Fruit fly (Drosophila melanogaster) whole organism, wandering third instar larva: Measurements from ENCODE around the gene CG34273.

ENCODE experiments used
- Abd-B ChIP-seq: fragments of >200 bp; optimal IDR thresholded peaks from 2 replicates; lab custom pipeline; 2017; ENCODE audit warnings: missing biosample characterization, missing genetic modification characterization
- CG32264 ChIP-seq: fragments of 200-800 bp; sonication (Bioruptor generic); optimal IDR thresholded peaks from 2 replicates; lab custom pipeline; 2016; ENCODE audit warnings: missing biosample characterization, missing genetic modification characterization
- CG9705 ChIP-seq: fragments of 200-800 bp; sonication (Bioruptor generic); optimal IDR thresholded peaks from 2 replicates; lab custom pipeline; 2018; ENCODE audit warnings: missing biosample characterization, mild to moderate bottlenecking, missing genetic modification characterization
- CrebA ChIP-seq: fragments of 200-800 bp; sonication (Bioruptor generic); optimal IDR thresholded peaks from 2 replicates; lab custom pipeline; 2016; ENCODE audit warnings: missing biosample characterization, mild to moderate bottlenecking, missing genetic modification characterization, borderline replicate concordance
- Dfd ChIP-seq: fragments of >200 bp; optimal IDR thresholded peaks from 2 replicates; lab custom pipeline; 2017; ENCODE audit warnings: missing biosample characterization, missing genetic modification characterization
- Dif ChIP-seq: fragments of 200-275, 200-300 bp; sonication (Bioruptor generic); optimal IDR thresholded peaks from 2 replicates; lab custom pipeline; 2018; ENCODE audit warnings: missing biosample characterization, missing genetic modification characterization; ENCODE audit not compliant: partially characterized antibody
- GATAd ChIP-seq: sonication (Bioruptor generic); optimal IDR thresholded peaks from 2 replicates; lab custom pipeline; 2016; ENCODE audit warnings: missing biosample characterization, missing genetic modification characterization
- HLH106 ChIP-seq: fragments of 200-800 bp; optimal IDR thresholded peaks from 3 replicates; lab custom pipeline; 2019; ENCODE audit warnings: missing biosample characterization, mild to moderate bottlenecking, missing genetic modification characterization, moderate library complexity
- Hnf4 ChIP-seq: fragments of 200-800 bp; sonication (Bioruptor generic); optimal IDR thresholded peaks from 2 replicates; lab custom pipeline; 2016; ENCODE audit warnings: missing biosample characterization, mild to moderate bottlenecking, missing genetic modification characterization
- Hr78 ChIP-seq: fragments of >200 bp; optimal IDR thresholded peaks from 2 replicates; lab custom pipeline; 2017; ENCODE audit warnings: missing biosample characterization, missing genetic modification characterization
- Hr83 ChIP-seq: fragments of 200-300 bp; sonication (Bioruptor generic); optimal IDR thresholded peaks from 2 replicates; lab custom pipeline; 2016; ENCODE audit warnings: missing biosample characterization, mild to moderate bottlenecking, missing genetic modification characterization, moderate library complexity; ENCODE audit not compliant: poor library complexity, severe bottlenecking
- Jra ChIP-seq: sonication (Bioruptor generic); optimal IDR thresholded peaks from 2 replicates; lab custom pipeline; 2016; ENCODE audit warnings: missing biosample characterization, missing genetic modification characterization
- Mio ChIP-seq: sonication (Bioruptor generic); optimal IDR thresholded peaks from 2 replicates; lab custom pipeline; 2016; ENCODE audit warnings: missing biosample characterization, missing genetic modification characterization
- Myc ChIP-seq: fragments of >200 bp; optimal IDR thresholded peaks from 2 replicates; lab custom pipeline; 2017
- N ChIP-seq: fragments of >200 bp; optimal IDR thresholded peaks from 2 replicates; lab custom pipeline; 2018; ENCODE audit warnings: missing biosample characterization, missing external identifiers, missing genetic modification characterization
- OdsH ChIP-seq: fragments of 200-800 bp; sonication (Bioruptor generic); optimal IDR thresholded peaks from 2 replicates; lab custom pipeline; 2016; ENCODE audit warnings: missing biosample characterization, mild to moderate bottlenecking, missing genetic modification characterization
- Rel ChIP-seq, 2 experiments: fragments of 200-800 bp; sonication (Bioruptor generic) in 1 of 2; optimal IDR thresholded peaks; 2 replicates in 1 of 2; 3 replicates in 1 of 2; lab custom pipeline; 2016 to 2019; ENCODE audit warnings: mild to moderate bottlenecking in 2 of 2, missing biosample characterization in 2 of 2, missing genetic modification characterization in 2 of 2, moderate library complexity in 1 of 2
- Sp1 ChIP-seq: fragments of 200-800 bp; sonication (Bioruptor generic); optimal IDR thresholded peaks from 3 replicates; lab custom pipeline; 2019; ENCODE audit warnings: missing biosample characterization, mild to moderate bottlenecking, missing genetic modification characterization, moderate library complexity
- Vsx2 ChIP-seq: fragments of 200-300, 225-300 bp; sonication (Bioruptor generic); optimal IDR thresholded peaks from 2 replicates; lab custom pipeline; 2018; ENCODE audit warnings: missing biosample characterization, missing genetic modification characterization; ENCODE audit not compliant: partially characterized antibody
- br ChIP-seq: fragments of 200-800 bp; sonication (Bioruptor generic); optimal IDR thresholded peaks from 2 replicates; lab custom pipeline; 2016; ENCODE audit warnings: missing biosample characterization, missing genetic modification characterization
- brk ChIP-seq: fragments of 200-800 bp; sonication (Bioruptor generic); optimal IDR thresholded peaks from 2 replicates; lab custom pipeline; 2016; ENCODE audit warnings: missing biosample characterization, mild to moderate bottlenecking, missing genetic modification characterization
- dl ChIP-seq, 2 experiments: fragments of 175-275, 200-275 bp in 1 of 2; fragments of 200-275 bp in 1 of 2; sonication (Bioruptor generic); optimal IDR thresholded peaks; lab custom pipeline; 2018; ENCODE audit warnings: mild to moderate bottlenecking in 2 of 2, missing biosample characterization in 2 of 2, missing genetic modification characterization in 2 of 2, moderate library complexity in 2 of 2; ENCODE audit not compliant: partially characterized antibody in 2 of 2, insufficient read depth in 1 of 2
- dmrt93B ChIP-seq: fragments of 200-800 bp; sonication (Bioruptor generic); optimal IDR thresholded peaks from 2 replicates; lab custom pipeline; 2018; ENCODE audit warnings: missing biosample characterization, mild to moderate bottlenecking, missing genetic modification characterization
- dsf ChIP-seq: sonication (Bioruptor generic); optimal IDR thresholded peaks from 2 replicates; lab custom pipeline; 2016; ENCODE audit warnings: missing biosample characterization, missing genetic modification characterization, borderline replicate concordance
- ey ChIP-seq: fragments of 200-800 bp; sonication (Bioruptor generic); optimal IDR thresholded peaks from 2 replicates; lab custom pipeline; 2016; ENCODE audit warnings: missing biosample characterization, missing genetic modification characterization
- foxo ChIP-seq, 2 experiments: fragments of 200-800 bp; sonication (Bioruptor generic); optimal IDR thresholded peaks; 2 replicates in 1 of 2; 3 replicates in 1 of 2; lab custom pipeline; 2016 to 2017; ENCODE audit warnings: missing biosample characterization in 2 of 2, missing genetic modification characterization in 2 of 2
- fru ChIP-seq: fragments of 200-800 bp; sonication (Bioruptor generic); optimal IDR thresholded peaks from 3 replicates; lab custom pipeline; 2016; ENCODE audit warnings: missing biosample characterization, mild to moderate bottlenecking, missing genetic modification characterization
- h ChIP-seq: fragments of 200-800 bp; sonication (Bioruptor generic); optimal IDR thresholded peaks from 3 replicates; lab custom pipeline; 2016; ENCODE audit warnings: missing biosample characterization, mild to moderate bottlenecking, missing genetic modification characterization
- jim ChIP-seq: fragments of 175-275, 200-325 bp; sonication (Bioruptor generic); optimal IDR thresholded peaks from 2 replicates; lab custom pipeline; 2016; ENCODE audit warnings: missing biosample characterization, mild to moderate bottlenecking, missing genetic modification characterization
- lola ChIP-seq: fragments of >200 bp; optimal IDR thresholded peaks from 2 replicates; lab custom pipeline; 2017; ENCODE audit warnings: missing biosample characterization, missing genetic modification characterization
- pan ChIP-seq: fragments of >200 bp; optimal IDR thresholded peaks from 2 replicates; lab custom pipeline; 2017
- psq ChIP-seq: fragments of 200-800 bp; sonication (Bioruptor generic); optimal IDR thresholded peaks from 3 replicates; lab custom pipeline; 2017; ENCODE audit warnings: missing biosample characterization, mild to moderate bottlenecking, missing genetic modification characterization, moderate library complexity
- rgr ChIP-seq: fragments of 200-800 bp; sonication (Bioruptor generic); optimal IDR thresholded peaks from 3 replicates; lab custom pipeline; 2016; ENCODE audit warnings: missing biosample characterization, mild to moderate bottlenecking, missing genetic modification characterization
- sage ChIP-seq: fragments of 200-800 bp; sonication (Bioruptor generic); optimal IDR thresholded peaks from 2 replicates; lab custom pipeline; 2016; ENCODE audit warnings: missing biosample characterization, mild to moderate bottlenecking, missing genetic modification characterization
- sv ChIP-seq: fragments of 200-800 bp; sonication (Bioruptor generic); optimal IDR thresholded peaks from 3 replicates; lab custom pipeline; 2016; ENCODE audit warnings: missing biosample characterization, missing genetic modification characterization
- usp ChIP-seq: fragments of >200 bp; optimal IDR thresholded peaks from 2 replicates; lab custom pipeline; 2017; ENCODE audit warnings: missing biosample characterization, missing genetic modification characterization
- woc ChIP-seq: sonication (Bioruptor generic); optimal IDR thresholded peaks from 2 replicates; lab custom pipeline; 2016; ENCODE audit warnings: missing biosample characterization, mild to moderate bottlenecking, missing genetic modification characterization

CG34273 gene

DNA sequence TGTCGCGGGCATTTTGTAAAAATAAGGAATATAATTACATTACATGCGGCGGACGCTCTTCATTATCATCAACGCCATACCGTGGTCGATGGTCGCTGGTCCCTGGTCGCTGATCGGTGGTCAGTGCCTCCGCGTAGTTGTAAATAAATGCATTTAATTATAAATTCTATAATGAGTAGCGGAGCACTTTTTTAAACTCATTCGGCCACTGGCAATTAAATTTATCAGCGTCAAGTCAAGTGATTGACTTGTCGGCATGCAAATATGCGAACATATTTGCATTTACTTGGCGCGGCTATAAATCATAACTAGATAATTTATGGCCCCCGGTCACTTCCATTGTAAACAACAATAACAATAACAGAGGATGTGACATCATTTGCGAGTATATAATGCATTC lies 45.4 kb upstream of the CG34273 start:
- TF ChIP-seq Dif (GFP tag; lab: Kevin White, UChicago) = no peak
- TF ChIP-seq CG9705 (GFP tag; lab: Kevin White, UChicago) = no peak

DNA sequence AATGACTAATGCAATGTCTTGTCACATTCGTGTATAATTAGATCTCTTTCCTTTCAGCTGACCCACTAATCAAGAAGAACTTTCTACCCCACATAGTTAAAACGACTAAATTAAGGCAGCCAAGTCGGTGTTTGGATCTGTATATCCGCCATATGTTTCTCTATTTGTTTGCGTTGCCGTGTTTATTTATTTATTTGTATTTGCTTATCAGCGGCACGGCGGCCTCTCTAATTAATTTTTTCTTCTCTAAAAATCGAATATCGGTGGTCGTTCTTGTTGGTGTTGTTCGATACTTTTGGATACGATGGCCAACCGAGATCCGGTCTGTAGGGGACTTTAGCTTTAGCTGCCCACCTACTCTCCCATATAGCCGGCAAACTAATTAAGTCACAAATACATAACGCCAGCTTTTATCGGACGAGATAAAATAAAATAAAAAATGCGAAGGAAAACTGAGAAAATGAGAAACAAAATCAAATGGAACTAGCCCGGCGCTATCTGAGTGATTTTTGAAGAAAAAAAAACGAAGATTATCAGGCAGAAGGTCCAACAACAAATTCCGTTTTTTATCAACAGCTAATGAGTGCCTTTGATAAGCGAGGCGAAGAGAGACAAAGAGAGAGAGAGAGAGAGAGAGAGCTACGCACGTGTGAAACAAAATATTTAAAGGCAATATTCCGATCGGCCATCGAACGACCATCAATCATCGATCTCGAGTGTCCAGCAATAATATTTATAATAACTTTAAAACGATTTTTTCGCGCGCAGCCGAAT lies 44.1 kb upstream of the CG34273 start:
- peak; percentile 29 for TF ChIP-seq Dif (GFP tag; lab: Kevin White, UChicago)
- no peak for TF ChIP-seq rgr

DNA sequence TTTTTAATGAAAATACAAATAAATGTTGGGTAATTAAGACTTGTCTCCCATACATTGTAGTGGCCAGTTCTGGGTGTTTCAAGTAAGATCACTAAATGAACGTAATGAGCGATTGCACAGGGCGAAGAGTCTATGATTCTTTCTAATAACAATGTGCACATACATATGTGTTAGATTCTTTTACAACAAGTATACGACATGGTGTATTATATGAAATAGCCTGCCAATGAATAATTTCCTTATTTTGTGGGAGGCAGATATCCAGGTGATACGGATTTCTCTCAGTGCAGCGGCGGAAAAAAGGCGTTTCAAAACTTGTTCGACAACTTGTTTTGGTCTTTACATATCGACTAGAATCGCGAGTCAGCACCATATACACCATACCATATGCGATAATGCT lies 43.3 kb upstream of the CG34273 start:
- TF ChIP-seq Jra (GFP tag; lab: Kevin White, UChicago) (no peak), dmrt93B (GFP tag; lab: Kevin White, UChicago) (no peak), CG9705 (GFP tag; lab: Kevin White, UChicago) (no peak), rgr (peak; percentile 50), lola (GFP tag; lab: Kevin White, UChicago) (no peak), GATAd (GFP tag; lab: Kevin White, UChicago) (no peak), HLH106 (tag; lab: Kevin White, UChicago) (peak; percentile 30), CG32264 (no peak), Myc (lab: Kevin White, UChicago) (no peak), CrebA (GFP tag; lab: Kevin White, UChicago) (no peak), sv (peak; percentile 29), N (no peak), fru (peak; percentile 41), br (GFP tag; lab: Kevin White, UChicago) (peak; percentile 7), dsf (GFP tag; lab: Kevin White, UChicago) (no peak), usp (GFP tag; lab: Kevin White, UChicago) (no peak), foxo (GFP tag; optimal IDR thresholded peaks at IDR 0.05; lab: Kevin White, UChicago) (peak in 1 of 2 experiments; percentile 63), woc (GFP tag; lab: Kevin White, UChicago) (no peak), Abd-B (no peak), Hnf4 (no peak), Vsx2 (GFP tag; lab: Kevin White, UChicago) (no peak), jim (no peak), ey (GFP tag; lab: Kevin White, UChicago) (peak; percentile 59), h (GFP tag; lab: Kevin White, UChicago) (peak; percentile 32), Dfd (GFP tag; lab: Kevin White, UChicago) (no peak), OdsH (GFP tag; lab: Kevin White, UChicago) (peak; percentile 36), Hr83 (GFP tag; lab: Kevin White, UChicago) (no peak), Dif (GFP tag; lab: Kevin White, UChicago) (no peak), psq (GFP tag; lab: Kevin White, UChicago) (peak; percentile 2), sage (GFP tag; lab: Kevin White, UChicago) (no peak), Sp1 (GFP tag; lab: Kevin White, UChicago) (no peak)

DNA sequence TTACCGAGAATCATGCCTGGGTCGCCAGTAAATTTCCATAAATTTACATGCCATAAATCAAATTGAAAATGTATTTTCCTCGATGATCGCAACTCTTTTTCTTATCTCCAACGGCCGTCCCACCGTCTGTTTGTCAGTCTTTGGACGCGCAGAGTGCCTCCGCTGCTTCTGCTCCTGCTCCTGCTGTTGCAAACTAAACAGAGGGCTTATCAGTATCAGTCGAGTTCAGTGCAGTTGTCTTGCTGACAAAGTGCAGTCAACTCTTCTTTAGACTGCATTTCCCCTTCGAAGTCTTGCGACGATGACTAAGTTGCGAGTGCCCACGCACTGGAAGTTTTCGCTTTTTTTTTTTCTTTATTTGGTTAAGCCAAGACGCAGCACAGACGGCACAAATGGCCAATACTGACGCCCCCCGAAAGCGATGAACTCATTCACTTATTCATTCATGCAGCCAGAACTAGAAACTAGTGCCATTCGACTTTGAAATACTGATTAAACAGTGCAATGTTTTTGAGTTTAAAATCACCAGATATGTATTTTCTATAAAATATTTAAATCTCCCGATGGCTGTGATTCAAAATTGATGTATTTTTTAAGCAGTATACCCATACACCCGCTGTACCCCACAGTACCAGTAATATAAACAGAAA lies 42.6 kb upstream of the CG34273 start:
- TF ChIP-seq woc (GFP tag; lab: Kevin White, UChicago) = no peak
- TF ChIP-seq Sp1 (GFP tag; lab: Kevin White, UChicago) = no peak
- no peak for TF ChIP-seq Abd-B
- TF ChIP-seq, all 38 proteins: peak for 0

DNA sequence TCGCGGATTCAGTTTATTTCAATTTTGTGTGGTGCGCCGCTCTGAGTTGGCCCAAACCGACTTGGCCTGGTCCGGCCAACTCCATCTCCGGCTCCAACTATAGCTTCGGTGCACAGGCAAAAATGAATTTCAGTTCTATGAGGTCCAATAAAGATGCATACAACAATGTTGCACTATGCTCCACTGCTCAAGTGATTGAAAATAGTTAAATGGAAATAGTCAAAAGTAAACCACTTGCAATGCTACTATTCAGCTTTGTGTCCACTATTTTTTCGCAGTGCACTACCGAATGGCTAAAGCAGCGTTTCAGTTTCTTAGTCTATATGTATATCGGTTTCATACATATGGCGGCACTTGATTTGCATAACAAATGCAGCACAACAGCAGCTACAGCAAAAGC lies 40.6 kb upstream of the CG34273 start:
- no peak for TF ChIP-seq Rel (GFP tag; optimal IDR thresholded peaks at IDR 0.05; lab: Kevin White, UChicago)
- TF ChIP-seq Rel (tag; optimal IDR thresholded peaks at IDR 0.05; lab: Kevin White, UChicago) = no peak
- TF ChIP-seq sv = peak; percentile 57
- no peak for TF ChIP-seq Mio (GFP tag; lab: Kevin White, UChicago)
- no peak for TF ChIP-seq dsf (GFP tag; lab: Kevin White, UChicago)
- no peak for TF ChIP-seq Myc (lab: Kevin White, UChicago)
- no peak for TF ChIP-seq jim
- TF ChIP-seq usp (GFP tag; lab: Kevin White, UChicago) = no peak
- TF ChIP-seq Hnf4 = peak; percentile 6
- TF ChIP-seq ey (GFP tag; lab: Kevin White, UChicago) = peak; percentile 48
- TF ChIP-seq HLH106 (tag; lab: Kevin White, UChicago) = peak; percentile 32
- TF ChIP-seq woc (GFP tag; lab: Kevin White, UChicago) = no peak
- TF ChIP-seq brk (GFP tag; lab: Kevin White, UChicago) = no peak
- no peak for TF ChIP-seq Hr78
- TF ChIP-seq Dif (GFP tag; lab: Kevin White, UChicago) = no peak
- no peak for TF ChIP-seq CG32264
- TF ChIP-seq dl (GFP tag; optimal IDR thresholded peaks at IDR 0.05; lab: Kevin White, UChicago; ENCODE audit: insufficient read depth in 1 of 2, partially characterized antibody in 2 of 2) = no peak
- peak; percentile 23 for TF ChIP-seq br (GFP tag; lab: Kevin White, UChicago)
- peak; percentile 27 for TF ChIP-seq rgr
- TF ChIP-seq sage (GFP tag; lab: Kevin White, UChicago) = no peak
- TF ChIP-seq dmrt93B (GFP tag; lab: Kevin White, UChicago) = no peak
- TF ChIP-seq fru = peak; percentile 36
- TF ChIP-seq pan (lab: Kevin White, UChicago) = no peak
- TF ChIP-seq GATAd (GFP tag; lab: Kevin White, UChicago) = no peak
